Worm (Caenorhabditis elegans) whole organism, L1 larva: Measurements from ENCODE around the gene crn-7.

Experiments used
- C04F5.9 ChIP-seq: sonication (generic microtip); optimal IDR thresholded peaks from 2 replicates; lab custom pipeline; 2016; ENCODE audit warnings: missing genetic modification characterization, missing compliant biosample characterization
- Y116A8C.19 ChIP-seq: sonication (generic microtip); optimal IDR thresholded peaks from 2 replicates; lab custom pipeline; 2016; ENCODE audit warnings: missing compliant biosample characterization, missing genetic modification characterization, borderline replicate concordance
- aha-1 ChIP-seq: fragments of 150-350 bp; optimal IDR thresholded peaks from 2 replicates; lab custom pipeline; 2014; ENCODE audit warnings: missing biosample characterization, missing genetic modification characterization
- alr-1 ChIP-seq: fragments of 200-800 bp; sonication (Bioruptor generic); optimal IDR thresholded peaks from 2 replicates; lab custom pipeline; 2018; ENCODE audit warnings: borderline replicate concordance, mild to moderate bottlenecking, missing genetic modification characterization, missing compliant biosample characterization
- aly-2 ChIP-seq: fragments of 150-350 bp; optimal IDR thresholded peaks from 2 replicates; lab custom pipeline; 2014; ENCODE audit warnings: missing biosample characterization, missing genetic modification characterization
- ama-1 ChIP-seq: fragments of 150-350 bp; optimal IDR thresholded peaks from 2 replicates; lab custom pipeline; 2014
- blmp-1 ChIP-seq: fragments of 150-350 bp; optimal IDR thresholded peaks from 2 replicates; lab custom pipeline; 2014; ENCODE audit warnings: missing biosample characterization, missing genetic modification characterization
- ceh-63 ChIP-seq: fragments of 200-800 bp; sonication (Bioruptor generic); optimal IDR thresholded peaks from 2 replicates; lab custom pipeline; 2018; ENCODE audit warnings: mild to moderate bottlenecking, missing genetic modification characterization, missing compliant biosample characterization
- ceh-82 ChIP-seq, 3 experiments: fragments of 150-350 bp in 1 of 3; sonication (generic microtip) in 2 of 3; optimal IDR thresholded peaks; 2 replicates each; lab custom pipeline; 2014 to 2017; ENCODE audit warnings: missing biosample characterization in 3 of 3, missing genetic modification characterization in 3 of 3
- ceh-88 ChIP-seq: fragments of 200-800 bp; sonication (Bioruptor generic); IDR thresholded peaks from 2 replicates; pipeline ENCODE4 v1.3.6; 2022; ENCODE audit warnings: missing genetic modification characterization, missing compliant biosample characterization
- ceh-90 ChIP-seq: sonication (generic microtip); optimal IDR thresholded peaks from 2 replicates; lab custom pipeline; 2016; ENCODE audit warnings: missing genetic modification characterization, missing compliant biosample characterization
- ces-1 ChIP-seq: fragments of 150-350 bp; optimal IDR thresholded peaks from 2 replicates; lab custom pipeline; 2014; ENCODE audit warnings: missing biosample characterization, missing genetic modification reagents, missing genetic modification characterization
- dsc-1 ChIP-seq: sonication (generic microtip); optimal IDR thresholded peaks from 2 replicates; lab custom pipeline; 2016; ENCODE audit warnings: mild to moderate bottlenecking, missing genetic modification characterization, missing compliant biosample characterization
- efl-3 ChIP-seq: fragments of 200-800 bp; sonication (Bioruptor generic); optimal IDR thresholded peaks from 2 replicates; lab custom pipeline; 2018; ENCODE audit warnings: mild to moderate bottlenecking, missing genetic modification characterization, missing compliant biosample characterization
- elt-2 ChIP-seq: sonication (generic microtip); optimal IDR thresholded peaks from 2 replicates; lab custom pipeline; 2016; ENCODE audit warnings: missing genetic modification characterization, mild to moderate bottlenecking, inconsistent platforms, missing compliant biosample characterization, missing genetic modification reagents
- elt-3 ChIP-seq, 6 experiments: fragments of 150-350 bp in 1 of 6; sonication (generic microtip); optimal IDR thresholded peaks; 2 replicates each; lab custom pipeline; 2017 to 2018; ENCODE audit warnings: missing biosample characterization in 6 of 6, missing genetic modification characterization in 6 of 6, inconsistent platforms in 1 of 6
- fkh-10 ChIP-seq: sonication (generic microtip); optimal IDR thresholded peaks from 2 replicates; lab custom pipeline; 2017; ENCODE audit warnings: missing biosample characterization, missing genetic modification reagents, missing genetic modification characterization
- fkh-4 ChIP-seq: sonication (generic microtip); optimal IDR thresholded peaks from 2 replicates; lab custom pipeline; 2016; ENCODE audit warnings: missing compliant biosample characterization, missing genetic modification characterization, borderline replicate concordance
- fkh-8 ChIP-seq: sonication (generic microtip); optimal IDR thresholded peaks from 2 replicates; lab custom pipeline; 2016; ENCODE audit warnings: mild to moderate bottlenecking, missing genetic modification characterization, missing compliant biosample characterization
- fos-1 ChIP-seq: fragments of 150-350 bp; optimal IDR thresholded peaks from 2 replicates; lab custom pipeline; 2014; ENCODE audit warnings: missing biosample characterization, missing genetic modification characterization
- hlh-17 ChIP-seq: fragments of 200-800 bp; sonication (Bioruptor generic); optimal IDR thresholded peaks from 2 replicates; lab custom pipeline; 2018; ENCODE audit warnings: missing genetic modification characterization, mild to moderate bottlenecking, missing compliant biosample characterization, moderate library complexity, borderline replicate concordance
- hpl-2 ChIP-seq: fragments of 150-350 bp; optimal IDR thresholded peaks from 2 replicates; lab custom pipeline; 2014; ENCODE audit warnings: missing biosample characterization, missing genetic modification reagents, missing genetic modification characterization
- isw-1 ChIP-seq: fragments of 200-800 bp; sonication (Bioruptor generic); IDR thresholded peaks from 2 replicates; pipeline ENCODE4 v1.3.6; 2022; ENCODE audit warnings: missing genetic modification characterization, missing compliant biosample characterization
- lin-39 ChIP-seq: fragments of 150-350 bp; optimal IDR thresholded peaks from 2 replicates; lab custom pipeline; 2014; ENCODE audit warnings: missing biosample characterization, missing genetic modification reagents, missing genetic modification characterization
- lir-3 ChIP-seq: sonication (generic microtip); optimal IDR thresholded peaks from 2 replicates; lab custom pipeline; 2016; ENCODE audit warnings: mild to moderate bottlenecking, missing genetic modification characterization, moderate library complexity, missing compliant biosample characterization; ENCODE audit not compliant: poor library complexity
- lsy-2 ChIP-seq, 2 experiments: fragments of 150-350 bp; optimal IDR thresholded peaks; 2 replicates each; lab custom pipeline; 2014; ENCODE audit warnings: missing biosample characterization in 2 of 2, missing genetic modification characterization in 2 of 2
- mdl-1 ChIP-seq, 2 experiments: fragments of 150-350 bp; optimal IDR thresholded peaks; 2 replicates each; lab custom pipeline; 2014 to 2017; ENCODE audit warnings: missing biosample characterization in 2 of 2, missing genetic modification characterization in 2 of 2, inconsistent platforms in 1 of 2
- nhr-28 ChIP-seq: fragments of 150-350 bp; optimal IDR thresholded peaks from 2 replicates; lab custom pipeline; 2014; ENCODE audit warnings: missing biosample characterization, missing genetic modification characterization
- nhr-76 ChIP-seq: sonication (generic microtip); optimal IDR thresholded peaks from 2 replicates; lab custom pipeline; 2017; ENCODE audit warnings: missing biosample characterization, missing genetic modification characterization
- nhr-77 ChIP-seq: fragments of 150-350 bp; optimal IDR thresholded peaks from 2 replicates; lab custom pipeline; 2014; ENCODE audit warnings: missing biosample characterization, missing genetic modification characterization
- nhr-84 ChIP-seq: sonication (generic microtip); optimal IDR thresholded peaks from 2 replicates; lab custom pipeline; 2017; ENCODE audit warnings: missing biosample characterization, missing genetic modification characterization
- pqm-1 ChIP-seq: sonication (generic microtip); optimal IDR thresholded peaks from 3 replicates; lab custom pipeline; 2017; ENCODE audit warnings: missing biosample characterization, missing genetic modification characterization
- rnt-1 ChIP-seq: sonication (generic microtip); optimal IDR thresholded peaks from 2 replicates; lab custom pipeline; 2016; ENCODE audit warnings: mild to moderate bottlenecking, missing genetic modification characterization, moderate library complexity, missing compliant biosample characterization
- snpc-4 ChIP-seq: fragments of 150-350 bp; optimal IDR thresholded peaks from 2 replicates; lab custom pipeline; 2014; ENCODE audit warnings: missing biosample characterization, missing genetic modification characterization
- sox-4 ChIP-seq: sonication (generic microtip); optimal IDR thresholded peaks from 2 replicates; lab custom pipeline; 2016; ENCODE audit warnings: missing genetic modification characterization, missing compliant biosample characterization
- sup-37 ChIP-seq: fragments of 200-800 bp; sonication (Bioruptor generic); optimal IDR thresholded peaks from 2 replicates; lab custom pipeline; 2018; ENCODE audit warnings: mild to moderate bottlenecking, missing genetic modification characterization, missing compliant biosample characterization
- swsn-7 ChIP-seq: sonication (generic microtip); optimal IDR thresholded peaks from 2 replicates; lab custom pipeline; 2016; ENCODE audit warnings: missing genetic modification characterization, missing compliant biosample characterization
- unc-86 ChIP-seq: sonication (generic microtip); optimal IDR thresholded peaks from 2 replicates; lab custom pipeline; 2016; ENCODE audit warnings: missing genetic modification characterization, missing compliant biosample characterization
- unc-98 ChIP-seq: fragments of 200-800 bp; sonication (Bioruptor generic); IDR thresholded peaks from 2 replicates; pipeline ENCODE4 v1.3.6; 2022; ENCODE audit warnings: missing genetic modification characterization, missing compliant biosample characterization
- vab-15 ChIP-seq: sonication (generic microtip); optimal IDR thresholded peaks from 2 replicates; lab custom pipeline; 2017; ENCODE audit warnings: missing genotype, mild to moderate bottlenecking, missing genetic modification characterization, missing compliant biosample characterization
- xbp-1 ChIP-seq: sonication (generic microtip); optimal IDR thresholded peaks from 2 replicates; lab custom pipeline; 2016; ENCODE audit warnings: missing genetic modification characterization, missing compliant biosample characterization
- zip-4 ChIP-seq: fragments of 200-800 bp; sonication (Bioruptor generic); optimal IDR thresholded peaks from 2 replicates; lab custom pipeline; 2018; ENCODE audit warnings: mild to moderate bottlenecking, missing genetic modification characterization, moderate library complexity, missing compliant biosample characterization
- ztf-11 ChIP-seq, 2 experiments: sonication (generic microtip); optimal IDR thresholded peaks; 2 replicates each; lab custom pipeline; 2016 to 2017; ENCODE audit warnings: missing genetic modification characterization in 2 of 2, missing biosample characterization in 1 of 2, missing compliant biosample characterization in 1 of 2
- ztf-4 ChIP-seq: fragments of 150-350 bp; optimal IDR thresholded peaks from 2 replicates; lab custom pipeline; 2014; ENCODE audit warnings: missing biosample characterization, missing genetic modification characterization

The crn-7 gene

ce11 chrIII:8287519-8287918, 19.2 kb downstream of the crn-7 start (continued):
- TF ChIP-seq Y116A8C.19 (tag; lab: Kevin White, UChicago) (no peak), ceh-82 (tag; optimal IDR thresholded peaks at IDR 0.05; lab: Kevin White, UChicago) (peak in 1 of 3 experiments; percentile 21), lir-3 (tag; lab: Kevin White, UChicago) (no peak), ztf-11 (tag; optimal IDR thresholded peaks at IDR 0.05; lab: Kevin White, UChicago) (peak in 1 of 2 experiments; percentile 35), unc-98 (GFP tag; lab: Robert Waterston, UW) (no peak), ceh-88 (no peak), pqm-1 (tag; lab: Kevin White, UChicago) (no peak), hpl-2 (no peak), ztf-4 (no peak), snpc-4 (no peak), aha-1 (tag; lab: Kevin White, UChicago) (no peak), ceh-90 (no peak), vab-15 (no peak), lsy-2 (tag; optimal IDR thresholded peaks at IDR 0.05; lab: Kevin White, UChicago) (peak in 1 of 2 experiments; percentile 37), sup-37 (no peak), mdl-1 (tag; optimal IDR thresholded peaks at IDR 0.05; lab: Kevin White, UChicago) (no peak), zip-4 (GFP tag; lab: Kevin White, UChicago) (no peak), ceh-63 (GFP tag; lab: Kevin White, UChicago) (no peak), nhr-84 (no peak), xbp-1 (tag; lab: Kevin White, UChicago) (no peak), ces-1 (GFP tag; lab: Kevin White, UChicago) (no peak), swsn-7 (tag; lab: Kevin White, UChicago) (peak; percentile 26), nhr-76 (tag; lab: Kevin White, UChicago) (no peak), nhr-28 (tag; lab: Kevin White, UChicago) (no peak), nhr-77 (no peak), hlh-17 (GFP tag; lab: Kevin White, UChicago) (no peak), aly-2 (tag; lab: Kevin White, UChicago) (no peak), C04F5.9 (tag; lab: Kevin White, UChicago) (no peak), ama-1 (lab: Kevin White, UChicago) (no peak), sox-4 (tag; lab: Kevin White, UChicago) (no peak), alr-1 (tag; lab: Kevin White, UChicago) (no peak), fos-1 (no peak), fkh-4 (tag; lab: Kevin White, UChicago) (no peak), fkh-10 (GFP tag; lab: Kevin White, UChicago) (peak; percentile 0), unc-86 (tag; lab: Kevin White, UChicago) (no peak), isw-1 (GFP tag; lab: Robert Waterston, UW) (no peak), efl-3 (no peak), elt-3 (tag; optimal IDR thresholded peaks at IDR 0.05; lab: Kevin White, UChicago) (no peak), elt-2 (tag; lab: Kevin White, UChicago) (no peak), dsc-1 (peak; percentile 55)
- TF ChIP-seq, all 84 proteins: peak for 16

- no peak for TF ChIP-seq zip-4 (GFP tag; lab: Kevin White, UChicago)
- no peak for TF ChIP-seq lin-39 (tag; lab: Kevin White, UChicago)
- no peak for TF ChIP-seq fkh-4 (tag; lab: Kevin White, UChicago)
- no peak for TF ChIP-seq rnt-1 (tag; lab: Kevin White, UChicago)
- TF ChIP-seq blmp-1 (tag; lab: Kevin White, UChicago): peak; percentile 36
- TF ChIP-seq dsc-1: peak; percentile 29
- TF ChIP-seq ceh-90: no peak
- no peak for TF ChIP-seq fkh-8 (tag; lab: Kevin White, UChicago)
- no peak for TF ChIP-seq lsy-2 (tag; optimal IDR thresholded peaks at IDR 0.05; lab: Kevin White, UChicago)
- TF ChIP-seq, all 84 proteins: peak for 2
These were observed 20.9 kb downstream of the crn-7 start for ce11 chrIII:8289181-8289580.
